Worm (Caenorhabditis elegans) whole organism, L2 larva: Measurements from ENCODE around the gene lgc-21.

Experiments used
- C34F6.9 ChIP-seq: fragments of 150-350 bp; optimal IDR thresholded peaks from 2 replicates; lab custom pipeline; 2014; ENCODE audit warnings: missing biosample characterization, missing genetic modification characterization
- F13H6.1 ChIP-seq: sonication (generic microtip); optimal IDR thresholded peaks from 2 replicates; lab custom pipeline; 2016; ENCODE audit warnings: missing genetic modification characterization, missing compliant biosample characterization
- R02D3.7 ChIP-seq: fragments of 150-350 bp; optimal IDR thresholded peaks from 2 replicates; lab custom pipeline; 2014; ENCODE audit warnings: missing biosample characterization, missing genetic modification characterization
- Y55F3AM.14 ChIP-seq: fragments of 200-800 bp; sonication (Bioruptor generic); optimal IDR thresholded peaks from 2 replicates; lab custom pipeline; 2018; ENCODE audit warnings: mild to moderate bottlenecking, missing genetic modification characterization, missing compliant biosample characterization
- alr-1 ChIP-seq: fragments of 150-350 bp; optimal IDR thresholded peaks from 2 replicates; lab custom pipeline; 2014; ENCODE audit warnings: missing biosample characterization, missing genetic modification characterization
- aly-2 ChIP-seq: fragments of 150-350 bp; optimal IDR thresholded peaks from 2 replicates; lab custom pipeline; 2014; ENCODE audit warnings: missing biosample characterization, missing genetic modification characterization
- ama-1 ChIP-seq: fragments of 150-350 bp; optimal IDR thresholded peaks from 2 replicates; lab custom pipeline; 2018; ENCODE audit warnings: inconsistent platforms
- ceh-16 ChIP-seq: fragments of 150-350 bp; optimal IDR thresholded peaks from 2 replicates; lab custom pipeline; 2014; ENCODE audit warnings: missing biosample characterization, missing genetic modification characterization
- ceh-82 ChIP-seq: fragments of 150-350 bp; optimal IDR thresholded peaks from 2 replicates; lab custom pipeline; 2014; ENCODE audit warnings: missing biosample characterization, missing genetic modification characterization
- crh-2 ChIP-seq: sonication (generic microtip); optimal IDR thresholded peaks from 2 replicates; lab custom pipeline; 2017; ENCODE audit warnings: missing biosample characterization, missing genetic modification characterization
- dmd-4 ChIP-seq: sonication (generic microtip); optimal IDR thresholded peaks from 2 replicates; lab custom pipeline; 2017; ENCODE audit warnings: missing biosample characterization, missing genetic modification characterization
- egl-27 ChIP-seq: sonication (generic microtip); optimal IDR thresholded peaks from 3 replicates; lab custom pipeline; 2017; ENCODE audit warnings: missing biosample characterization, missing genetic modification reagents, missing genetic modification characterization
- elt-3 ChIP-seq: sonication (generic microtip); optimal IDR thresholded peaks from 2 replicates; lab custom pipeline; 2017; ENCODE audit warnings: missing biosample characterization, missing genetic modification characterization
- fos-1 ChIP-seq: fragments of 150-350 bp; optimal IDR thresholded peaks from 2 replicates; lab custom pipeline; 2014; ENCODE audit warnings: missing biosample characterization, missing genetic modification characterization
- gmeb-1 ChIP-seq: fragments of 150-350 bp; optimal IDR thresholded peaks from 2 replicates; lab custom pipeline; 2014; ENCODE audit warnings: missing biosample characterization, missing genetic modification characterization
- lin-13 ChIP-seq: fragments of 150-350 bp; optimal IDR thresholded peaks from 2 replicates; lab custom pipeline; 2014; ENCODE audit warnings: missing biosample characterization, missing genetic modification reagents, missing genetic modification characterization
- lin-39 ChIP-seq: fragments of 150-350 bp; optimal IDR thresholded peaks from 2 replicates; lab custom pipeline; 2014; ENCODE audit warnings: missing biosample characterization, missing genetic modification reagents, missing genetic modification characterization
- lsy-2 ChIP-seq, 2 experiments: fragments of 150-350 bp in 1 of 2; sonication (generic microtip) in 1 of 2; optimal IDR thresholded peaks; 2 replicates each; lab custom pipeline; 2014 to 2017; ENCODE audit warnings: missing biosample characterization in 2 of 2, missing genetic modification characterization in 2 of 2
- mab-5 ChIP-seq: fragments of 150-350 bp; optimal IDR thresholded peaks from 2 replicates; lab custom pipeline; 2014; ENCODE audit warnings: missing biosample characterization, missing genetic modification characterization
- mdl-1 ChIP-seq, 2 experiments: fragments of 150-350 bp in 1 of 2; sonication (generic microtip) in 1 of 2; optimal IDR thresholded peaks; 2 replicates each; lab custom pipeline; 2017; ENCODE audit warnings: missing biosample characterization in 2 of 2, missing genetic modification characterization in 2 of 2
- nhr-10 ChIP-seq: sonication (generic microtip); optimal IDR thresholded peaks from 2 replicates; lab custom pipeline; 2017; ENCODE audit warnings: missing biosample characterization, missing genetic modification characterization
- nhr-11 ChIP-seq: fragments of 150-350 bp; optimal IDR thresholded peaks from 2 replicates; lab custom pipeline; 2014; ENCODE audit warnings: missing biosample characterization, missing genetic modification characterization
- nhr-12 ChIP-seq: fragments of 150-350 bp; optimal IDR thresholded peaks from 2 replicates; lab custom pipeline; 2014; ENCODE audit warnings: missing biosample characterization, missing genetic modification characterization
- nhr-129 ChIP-seq: fragments of 150-350 bp; optimal IDR thresholded peaks from 2 replicates; lab custom pipeline; 2014; ENCODE audit warnings: missing biosample characterization, missing genetic modification characterization
- nhr-21 ChIP-seq: fragments of 150-350 bp; optimal IDR thresholded peaks from 2 replicates; lab custom pipeline; 2014; ENCODE audit warnings: missing biosample characterization, missing genetic modification characterization
- nhr-23 ChIP-seq: fragments of 150-350 bp; optimal IDR thresholded peaks from 2 replicates; lab custom pipeline; 2014; ENCODE audit warnings: missing biosample characterization, missing genetic modification reagents, missing genetic modification characterization
- nhr-6 ChIP-seq: fragments of 150-350 bp; optimal IDR thresholded peaks from 2 replicates; lab custom pipeline; 2014; ENCODE audit warnings: missing biosample characterization, missing genetic modification characterization
- nhr-77 ChIP-seq: fragments of 150-350 bp; optimal IDR thresholded peaks from 2 replicates; lab custom pipeline; 2014; ENCODE audit warnings: missing biosample characterization, missing genetic modification characterization
- sem-4 ChIP-seq: fragments of 150-350 bp; optimal IDR thresholded peaks from 2 replicates; lab custom pipeline; 2014; ENCODE audit warnings: missing biosample characterization, missing genetic modification reagents, missing genetic modification characterization
- skn-1 ChIP-seq: sonication (generic microtip); optimal IDR thresholded peaks from 2 replicates; lab custom pipeline; 2017; ENCODE audit warnings: missing biosample characterization, missing genetic modification characterization
- snpc-4 ChIP-seq: fragments of 150-350 bp; optimal IDR thresholded peaks from 2 replicates; lab custom pipeline; 2014; ENCODE audit warnings: missing biosample characterization, missing genetic modification characterization
- unc-55 ChIP-seq: fragments of 150-350 bp; sonication (generic microtip); optimal IDR thresholded peaks from 3 replicates; lab custom pipeline; 2014; ENCODE audit warnings: missing biosample characterization, missing genetic modification reagents, missing genetic modification characterization
- unc-62 ChIP-seq: fragments of 150-350 bp; optimal IDR thresholded peaks from 2 replicates; lab custom pipeline; 2014; ENCODE audit warnings: missing biosample characterization, missing genetic modification reagents, missing genetic modification characterization
- ztf-1 ChIP-seq: fragments of 200-800 bp; sonication (Bioruptor generic); conservative IDR thresholded peaks from 2 replicates; pipeline ENCODE4 v1.3.6; 2022; ENCODE audit warnings: missing genetic modification characterization, missing compliant biosample characterization
- ztf-11 ChIP-seq: sonication (generic microtip); optimal IDR thresholded peaks from 2 replicates; lab custom pipeline; 2017; ENCODE audit warnings: missing biosample characterization, missing genetic modification characterization

Gene lgc-21

DNA sequence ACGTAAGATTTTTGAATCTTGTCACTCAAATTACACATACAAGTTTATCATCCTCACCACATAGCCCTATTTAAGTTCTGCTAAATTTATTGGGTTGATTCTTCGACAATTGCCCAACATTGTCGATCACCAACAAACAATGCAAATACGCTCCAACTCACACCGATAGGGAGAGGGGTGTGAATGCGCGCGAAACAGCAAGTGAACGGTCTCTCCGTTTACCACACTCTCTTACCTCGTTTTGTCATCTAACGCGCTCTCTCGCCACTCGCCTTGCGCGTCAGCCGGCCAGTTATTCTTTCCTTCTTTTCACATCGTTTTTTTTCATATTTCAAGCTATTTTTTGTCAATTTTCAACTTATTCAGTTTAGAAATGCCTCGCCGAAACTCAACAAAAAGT is 34.2 kb upstream of the lgc-21 start, which contains the start of gene F16B12.6 (continued):
- TF ChIP-seq F13H6.1 (peak; percentile 70), nhr-21 (tag; lab: Kevin White, UChicago) (peak; percentile 71), Y55F3AM.14 (GFP tag; lab: Kevin White, UChicago) (no peak), fos-1 (peak; percentile 62), lsy-2 (tag; optimal IDR thresholded peaks at IDR 0.05; lab: Kevin White, UChicago) (peak; percentile 38 to 84)

DNA sequence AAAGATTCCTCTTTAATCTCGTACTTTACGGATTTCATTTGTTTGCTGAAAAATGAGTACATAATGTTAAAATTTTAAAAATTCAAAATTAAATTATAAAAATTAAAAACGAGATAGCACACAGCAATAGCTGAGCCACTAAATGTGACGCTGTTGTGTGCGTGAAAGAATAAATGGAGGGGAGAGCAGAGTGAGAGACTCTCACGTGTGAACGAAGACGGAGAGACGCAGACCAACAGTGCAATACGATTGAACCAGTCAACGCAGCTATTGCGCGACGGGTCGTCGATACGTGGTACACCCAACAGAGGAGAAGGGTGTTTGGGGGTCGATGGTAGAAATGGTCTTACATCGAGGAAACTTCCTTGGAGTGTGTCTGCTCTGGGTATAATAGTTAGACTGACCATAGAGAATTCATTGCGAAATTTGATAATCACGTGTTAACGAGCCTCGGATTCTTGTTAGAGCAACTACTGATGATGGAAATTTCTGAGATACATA is 30.9 kb upstream of the lgc-21 start, which contains the start of gene F16B12.4:
TSS of gene F16B12.4 (minus strand) at position 51 of the 501 bp plus-strand sequence.
- no peak for TF ChIP-seq lin-13
- no peak for TF ChIP-seq snpc-4 (tag; lab: Kevin White, UChicago)
- no peak for TF ChIP-seq nhr-12

DNA sequence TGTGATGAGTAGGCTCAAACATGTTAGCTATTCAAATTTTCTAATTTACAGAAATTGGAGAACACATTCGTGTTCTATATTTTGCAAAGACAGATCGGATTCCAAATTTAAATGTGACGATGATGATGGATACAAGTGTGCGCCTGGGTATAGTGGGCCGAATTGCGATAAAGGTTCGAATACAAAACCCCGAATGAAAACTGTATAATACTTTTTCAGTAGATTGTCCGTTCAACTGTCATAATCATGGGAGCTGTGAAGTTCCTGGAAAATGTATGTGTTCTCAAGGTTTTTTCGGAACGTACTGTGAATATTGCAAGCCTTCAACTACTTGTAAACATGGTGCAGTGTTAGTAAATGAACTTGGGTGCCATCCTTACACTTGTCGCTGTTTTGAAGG is 23.2 kb upstream of the lgc-21 start:
- TF ChIP-seq nhr-77: no peak
- TF ChIP-seq nhr-129 (tag; lab: Kevin White, UChicago): no peak
- TF ChIP-seq ama-1 (lab: Kevin White, UChicago): no peak
- TF ChIP-seq Y55F3AM.14 (GFP tag; lab: Kevin White, UChicago): no peak
- no peak for TF ChIP-seq nhr-23 (tag; lab: Kevin White, UChicago)
- TF ChIP-seq ceh-16: no peak
- no peak for TF ChIP-seq egl-27 (tag; lab: Kevin White, UChicago)
- no peak for TF ChIP-seq F13H6.1
- no peak for TF ChIP-seq nhr-6 (tag; lab: Kevin White, UChicago)
- TF ChIP-seq R02D3.7: no peak
- TF ChIP-seq mdl-1 (tag; optimal IDR thresholded peaks at IDR 0.05; lab: Kevin White, UChicago): no peak

DNA sequence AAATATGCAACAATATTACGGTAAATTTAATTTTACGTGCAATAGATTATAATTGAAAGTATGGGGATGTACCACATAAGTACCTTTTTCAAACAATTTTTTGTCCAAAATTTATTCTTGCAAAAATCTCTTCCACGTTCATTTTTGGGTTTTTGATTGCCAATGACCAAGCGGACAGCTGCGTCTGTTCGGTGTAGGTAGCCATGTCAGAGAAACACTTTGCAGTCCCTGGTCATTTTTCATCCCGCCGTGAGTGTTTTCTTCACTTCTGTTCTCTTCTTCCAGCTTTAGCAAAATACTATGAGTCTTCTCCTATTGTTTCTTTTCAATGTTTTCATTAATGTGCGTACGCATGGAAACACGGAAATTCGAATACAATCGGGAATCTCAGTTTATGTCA is 22.3 kb upstream of the lgc-21 start, which contains the start of gene dsl-4:
TSS of gene dsl-4 (plus strand) at position 301 of the 400 bp plus-strand sequence.
- TF ChIP-seq lin-39: no peak
- TF ChIP-seq C34F6.9 (tag; lab: Kevin White, UChicago): no peak
- TF ChIP-seq nhr-77: no peak
- no peak for TF ChIP-seq sem-4 (tag; lab: Kevin White, UChicago)
- TF ChIP-seq elt-3 (tag; lab: Kevin White, UChicago): no peak
- TF ChIP-seq skn-1 (tag; lab: Kevin White, UChicago): no peak
- no peak for TF ChIP-seq nhr-10 (tag; lab: Kevin White, UChicago)
- TF ChIP-seq mab-5 (tag; lab: Kevin White, UChicago): no peak
- no peak for TF ChIP-seq unc-62 (GFP tag; lab: Kevin White, UChicago)
- no peak for TF ChIP-seq nhr-11 (tag; lab: Kevin White, UChicago)
- no peak for TF ChIP-seq F13H6.1
- no peak for TF ChIP-seq aly-2 (tag; lab: Kevin White, UChicago)
- TF ChIP-seq nhr-23 (tag; lab: Kevin White, UChicago): no peak
- TF ChIP-seq unc-55 (GFP tag; lab: Kevin White, UChicago): no peak

DNA sequence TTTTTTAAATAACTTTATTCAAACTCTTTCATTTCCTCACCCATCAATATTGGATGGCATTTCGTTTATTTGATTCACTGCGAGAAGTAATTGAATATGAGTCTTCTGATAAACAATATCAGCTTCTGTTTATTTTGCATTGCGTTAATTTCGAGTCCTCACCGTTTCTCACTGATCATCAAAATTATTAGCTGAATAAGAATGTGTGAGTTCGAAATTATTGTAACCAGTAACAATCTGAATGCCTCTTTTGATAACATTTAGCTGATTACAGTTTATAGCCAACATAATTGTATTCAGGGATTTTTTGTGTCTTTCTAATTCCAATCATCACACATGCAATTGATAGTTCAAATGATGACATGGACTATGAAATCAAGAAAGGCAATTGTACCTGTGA is 17.4 kb upstream of the lgc-21 start, which contains the start of gene F16B12.1:
TSS of gene F16B12.1 (plus strand) at position 301 of the 400 bp plus-strand sequence.
- TF ChIP-seq F13H6.1: no peak
- TF ChIP-seq gmeb-1 (tag; lab: Kevin White, UChicago): no peak
- TF ChIP-seq C34F6.9 (tag; lab: Kevin White, UChicago): no peak
- TF ChIP-seq sem-4 (tag; lab: Kevin White, UChicago): no peak
- TF ChIP-seq skn-1 (tag; lab: Kevin White, UChicago): no peak
- TF ChIP-seq ceh-82 (tag; lab: Kevin White, UChicago): no peak
- no peak for TF ChIP-seq dmd-4 (tag; lab: Kevin White, UChicago)
- no peak for TF ChIP-seq nhr-77
- TF ChIP-seq nhr-21 (tag; lab: Kevin White, UChicago): no peak
- TF ChIP-seq nhr-10 (tag; lab: Kevin White, UChicago): no peak
- no peak for TF ChIP-seq fos-1
- no peak for TF ChIP-seq crh-2 (tag; lab: Kevin White, UChicago)
- TF ChIP-seq mdl-1 (tag; optimal IDR thresholded peaks at IDR 0.05; lab: Kevin White, UChicago): no peak
- no peak for TF ChIP-seq R02D3.7
- no peak for TF ChIP-seq unc-62 (GFP tag; lab: Kevin White, UChicago)

DNA sequence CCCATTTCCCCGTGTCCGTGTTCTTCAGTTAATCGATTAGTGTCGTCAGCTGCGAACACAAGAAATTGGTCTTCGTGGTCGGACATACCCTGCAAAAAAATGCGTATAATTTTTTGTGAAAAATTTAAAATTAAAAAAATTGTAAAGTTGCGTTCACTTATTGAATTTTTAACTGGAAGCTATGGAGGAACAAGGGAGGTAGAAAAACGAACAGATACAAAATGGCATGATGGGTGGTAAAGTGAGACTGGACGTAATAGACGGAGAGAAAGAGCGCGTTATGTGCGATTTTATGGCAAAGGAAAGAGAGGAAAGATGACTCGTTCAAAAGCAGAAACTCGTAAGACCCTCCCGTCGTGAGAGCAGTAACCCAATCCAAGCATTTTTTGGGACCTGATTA is 16.4 kb upstream of the lgc-21 start, which contains the start of gene C33G3.6:
TSS of gene C33G3.6 (minus strand) at position 101 of the 400 bp plus-strand sequence.
- TF ChIP-seq alr-1 (tag; lab: Kevin White, UChicago) (no peak), nhr-23 (tag; lab: Kevin White, UChicago) (no peak), lsy-2 (tag; optimal IDR thresholded peaks at IDR 0.05; lab: Kevin White, UChicago) (no peak), ztf-11 (tag; lab: Kevin White, UChicago) (no peak), egl-27 (tag; lab: Kevin White, UChicago) (no peak), lin-39 (no peak), ztf-1 (GFP tag; lab: Robert Waterston, UW) (no peak), gmeb-1 (tag; lab: Kevin White, UChicago) (no peak)
- TF ChIP-seq, all 48 proteins: peak for 0
